Fruit fly (Drosophila melanogaster): ENCODE data around the gene ush.
A peak's percentile ranks its signal among the peaks of the same experiment; 100 is the strongest.

Gene ush

dm6 chr2L:484281-484943 is 8.4 kb downstream of the ush start (continued):
- TF ChIP-seq luna (GFP tag; optimal IDR thresholded peaks at IDR 0.05): no peak
- no peak for TF ChIP-seq p53 (GFP tag; optimal IDR thresholded peaks at IDR 0.05)
- peak; percentile 66 for TF ChIP-seq CG32532 (GFP tag; IDR thresholded peaks at IDR 0.05)
- no peak for TF ChIP-seq sima (GFP tag; optimal IDR thresholded peaks at IDR 0.05)
- TF ChIP-seq sqz (GFP tag; optimal IDR thresholded peaks at IDR 0.05): peak; percentile 80
- TF ChIP-seq CG3838 (GFP tag; optimal IDR thresholded peaks at IDR 0.05): no peak
- TF ChIP-seq psq (GFP tag; optimal IDR thresholded peaks at IDR 0.05): no peak
- peak; percentile 15 for TF ChIP-seq NfI (GFP tag; optimal IDR thresholded peaks at IDR 0.05)
- TF ChIP-seq GATAe (GFP tag; conservative IDR thresholded peaks at IDR 0.05): peak; percentile 50
- no peak for TF ChIP-seq sna (GFP tag; IDR thresholded peaks at IDR 0.05; ENCODE audit: partially characterized antibody)
- no peak for TF ChIP-seq HLH3B (GFP tag; IDR thresholded peaks at IDR 0.05)
- no peak for TF ChIP-seq CG7963 (GFP tag; IDR thresholded peaks at IDR 0.05; ENCODE audit: partially characterized antibody)
- no peak for TF ChIP-seq CG2875 (GFP tag; optimal IDR thresholded peaks at IDR 0.05)
- TF ChIP-seq CG6654 (GFP tag; optimal IDR thresholded peaks at IDR 0.05): no peak
- no peak for TF ChIP-seq CG9727 (GFP tag; optimal IDR thresholded peaks at IDR 0.05)
- no peak for TF ChIP-seq CG1529 (GFP tag; optimal IDR thresholded peaks at IDR 0.05)
- TF ChIP-seq dimm (GFP tag; IDR thresholded peaks at IDR 0.05): no peak
- TF ChIP-seq CG6254 (GFP tag; optimal IDR thresholded peaks at IDR 0.05): no peak
- no peak for TF ChIP-seq CG30431 (GFP tag; optimal IDR thresholded peaks at IDR 0.05)
- no peak for TF ChIP-seq CG17359 (tag; optimal IDR thresholded peaks at IDR 0.05)
- no peak for TF ChIP-seq D19A (tag; optimal IDR thresholded peaks at IDR 0.05)
- no peak for TF ChIP-seq toy (GFP tag; IDR thresholded peaks at IDR 0.05)
- TF ChIP-seq CG11398 (GFP tag; optimal IDR thresholded peaks at IDR 0.05): peak; percentile 24
- no peak for TF ChIP-seq Sry-δ (GFP tag; optimal IDR thresholded peaks at IDR 0.05)
- TF ChIP-seq B-H1 (GFP tag; IDR thresholded peaks at IDR 0.05): peak; percentile 19; the same call in 1 of the 3 replicates
- TF ChIP-seq HmgZ (tag; optimal IDR thresholded peaks at IDR 0.05): peak; percentile 62
- TF ChIP-seq CG6175 (GFP tag; IDR thresholded peaks at IDR 0.05): peak; percentile 8; the same call in 1 of the 3 replicates
- TF ChIP-seq CG1602 (GFP tag; optimal IDR thresholded peaks at IDR 0.05): no peak
- TF ChIP-seq CG13424 (tag; optimal IDR thresholded peaks at IDR 0.05): no peak
- TF ChIP-seq Spps (tag; optimal IDR thresholded peaks at IDR 0.05): no peak
- no peak for TF ChIP-seq CG11456 (GFP tag; IDR thresholded peaks at IDR 0.05)
- no peak for TF ChIP-seq unc-4 (GFP tag; IDR thresholded peaks at IDR 0.05; ENCODE audit: partially characterized antibody)
- no peak for TF ChIP-seq CG8765 (GFP tag; IDR thresholded peaks at IDR 0.05)
- TF ChIP-seq MTF-1 (GFP tag; optimal IDR thresholded peaks at IDR 0.05; ENCODE audit: borderline replicate concordance): peak; percentile 66
- no peak for TF ChIP-seq Tbp (GFP tag; optimal IDR thresholded peaks at IDR 0.05)
- TF ChIP-seq dati (GFP tag; IDR thresholded peaks at IDR 0.05): no peak
- no peak for TF ChIP-seq CG7745 (tag; optimal IDR thresholded peaks at IDR 0.05)
- no peak for TF ChIP-seq CG1792 (GFP tag; optimal IDR thresholded peaks at IDR 0.05)
- no peak for TF ChIP-seq ssp (GFP tag; IDR thresholded peaks at IDR 0.05)
- no peak for TF ChIP-seq CG17361 (GFP tag; IDR thresholded peaks at IDR 0.05)
- no peak for TF ChIP-seq CG14860 (GFP tag; IDR thresholded peaks at IDR 0.05; ENCODE audit: partially characterized antibody)
- TF ChIP-seq shn (GFP tag; optimal IDR thresholded peaks at IDR 0.05): no peak
- TF ChIP-seq sens-2 (GFP tag; IDR thresholded peaks at IDR 0.05): peak; percentile 72
- TF ChIP-seq gcm (GFP tag; optimal IDR thresholded peaks at IDR 0.05): no peak
- no peak for TF ChIP-seq bsh (GFP tag; optimal IDR thresholded peaks at IDR 0.05)
- TF ChIP-seq CTCF (GFP tag; optimal IDR thresholded peaks at IDR 0.05): no peak
- 0 out of 2 replicates have a peak, but pooled peaks have one; percentile 33 for TF ChIP-seq sob (GFP tag; IDR thresholded peaks at IDR 0.05)
- no peak for TF ChIP-seq bowl (GFP tag; IDR thresholded peaks at IDR 0.05)
- TF ChIP-seq lilli (GFP tag; optimal IDR thresholded peaks at IDR 0.05): peak; percentile 12
- no peak for TF ChIP-seq org-1 (GFP tag; optimal IDR thresholded peaks at IDR 0.05)
- no peak for TF ChIP-seq usp (GFP tag; optimal IDR thresholded peaks at IDR 0.05)
- peak; percentile 26 for TF ChIP-seq CG1603 (tag; optimal IDR thresholded peaks at IDR 0.05)

All from whole organism, embryonic.